Worm (Caenorhabditis elegans): ENCODE results near the gene Y4C6B.1.

The Y4C6B.1 gene

DNA sequence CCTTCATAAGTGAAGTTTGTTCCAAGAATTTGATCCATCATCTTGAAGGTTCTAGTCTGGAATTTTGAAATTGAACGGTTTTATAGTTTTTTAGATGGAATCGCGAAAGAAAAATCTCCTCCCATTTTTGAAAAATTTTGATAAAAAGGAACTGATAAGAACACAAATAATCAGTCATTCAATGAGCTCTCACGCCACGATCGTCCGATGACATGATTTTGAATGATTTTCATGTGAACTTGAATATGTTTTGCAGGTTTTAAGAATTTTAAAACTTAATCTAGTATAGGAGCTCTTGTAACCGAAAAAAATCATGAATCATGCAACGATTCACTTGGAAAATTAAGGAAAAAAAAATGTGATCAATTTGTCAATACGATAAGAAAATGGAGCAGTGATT lies 22.8 kb downstream of the Y4C6B.1 start, which contains the start of gene elo-5 (continued):
- TF ChIP-seq nhr-48 (tag; optimal IDR thresholded peaks at IDR 0.05) (no peak), ceh-32 (tag; optimal IDR thresholded peaks at IDR 0.05; ENCODE audit: poor library complexity) (no peak), pha-4 (GFP tag; IDR thresholded peaks at IDR 0.05) (no peak), pha-4 (tag; optimal IDR thresholded peaks at IDR 0.05) (no peak), hmg-1.1 (GFP tag; IDR thresholded peaks at IDR 0.05) (no peak), zip-11 (GFP tag; IDR thresholded peaks at IDR 0.05) (no peak), tag-97 (GFP tag; IDR thresholded peaks at IDR 0.05) (no peak), dmd-6 (GFP tag; IDR thresholded peaks at IDR 0.05) (peak; percentile 53), F26F4.8 (GFP tag; conservative IDR thresholded peaks at IDR 0.05) (no peak), nhr-28 (tag; optimal IDR thresholded peaks at IDR 0.05) (peak; percentile 45), zfp-2 (tag; optimal IDR thresholded peaks at IDR 0.05) (no peak), php-3 (GFP tag; IDR thresholded peaks at IDR 0.05) (no peak)

DNA sequence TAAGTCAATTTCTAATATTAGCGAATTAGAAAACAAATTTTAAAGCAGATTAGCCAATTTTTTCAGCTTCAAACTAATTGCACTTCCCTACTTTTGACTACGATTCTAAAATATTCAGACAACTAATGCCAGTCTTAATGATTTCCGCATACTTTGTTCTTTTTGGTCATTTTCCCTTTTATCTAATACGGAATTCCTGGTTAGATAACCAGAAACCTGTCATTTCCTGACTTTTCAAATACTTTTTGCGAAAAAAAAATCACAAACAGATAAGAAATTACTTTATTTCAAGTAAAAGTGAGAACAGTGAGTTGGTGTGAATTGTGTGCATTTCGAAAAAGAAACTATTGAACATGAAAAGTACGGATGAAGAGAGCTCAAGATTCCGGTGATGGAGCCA lies 25.9 kb downstream of the Y4C6B.1 start:
- TF ChIP-seq ZK546.5 (tag; optimal IDR thresholded peaks at IDR 0.05) (no peak), lin-38 (GFP tag; IDR thresholded peaks at IDR 0.05) (no peak), daf-19 (GFP tag; conservative IDR thresholded peaks at IDR 0.05) (no peak), zag-1 (tag; optimal IDR thresholded peaks at IDR 0.05) (no peak), nhr-41 (GFP tag; IDR thresholded peaks at IDR 0.05) (no peak), zip-2 (tag; optimal IDR thresholded peaks at IDR 0.05) (no peak), tra-1 (GFP tag; IDR thresholded peaks at IDR 0.05) (peak; percentile 61; the same call in 1 of the 2 replicates), tag-97 (GFP tag; IDR thresholded peaks at IDR 0.05) (no peak), dmd-9 (GFP tag; IDR thresholded peaks at IDR 0.05) (no peak), ztf-11 (tag; optimal IDR thresholded peaks at IDR 0.05) (no peak), nhr-6 (tag; optimal IDR thresholded peaks at IDR 0.05) (no peak), nhr-237 (tag; optimal IDR thresholded peaks at IDR 0.05) (no peak), gei-8 (GFP tag; optimal IDR thresholded peaks at IDR 0.05) (no peak), dve-1 (tag; optimal IDR thresholded peaks at IDR 0.05; ENCODE audit: insufficient read depth) (peak; percentile 70), nhr-42 (GFP tag; IDR thresholded peaks at IDR 0.05) (no peak), nhr-25 (tag; optimal IDR thresholded peaks at IDR 0.05; ENCODE audit: borderline replicate concordance, insufficient read depth) (no peak), lim-7 (GFP tag; IDR thresholded peaks at IDR 0.05) (no peak), lsy-2 (tag; optimal IDR thresholded peaks at IDR 0.05) (no peak), ama-1 (optimal IDR thresholded peaks at IDR 0.05) (no peak), pqm-1 (tag; optimal IDR thresholded peaks at IDR 0.05) (no peak), dmd-8 (GFP tag; IDR thresholded peaks at IDR 0.05) (no peak), daf-12 (tag; optimal IDR thresholded peaks at IDR 0.05) (no peak), ceh-62 (tag; optimal IDR thresholded peaks at IDR 0.05) (no peak), D1046.2 (GFP tag; IDR thresholded peaks at IDR 0.05) (no peak), nhr-28 (tag; optimal IDR thresholded peaks at IDR 0.05) (peak; percentile 53), dpl-1 (GFP tag; optimal IDR thresholded peaks at IDR 0.05) (no peak), ces-1 (GFP tag; optimal IDR thresholded peaks at IDR 0.05) (no peak), spr-3 (GFP tag; optimal IDR thresholded peaks at IDR 0.05) (no peak), mdt-29 (GFP tag; IDR thresholded peaks at IDR 0.05) (no peak), nhr-76 (tag; optimal IDR thresholded peaks at IDR 0.05) (no peak), cey-2 (tag; optimal IDR thresholded peaks at IDR 0.05; ENCODE audit: borderline replicate concordance, insufficient read depth) (no peak), ceh-20 (GFP tag; IDR thresholded peaks at IDR 0.05) (no peak), dmd-6 (GFP tag; IDR thresholded peaks at IDR 0.05) (peak; percentile 77), ceh-44 (GFP tag; IDR thresholded peaks at IDR 0.05) (no peak), ceh-28 (tag; optimal IDR thresholded peaks at IDR 0.05) (no peak), hlh-11 (tag; optimal IDR thresholded peaks at IDR 0.05) (peak; percentile 14), F10B5.3 (tag; optimal IDR thresholded peaks at IDR 0.05) (no peak), daf-16 (GFP tag; optimal IDR thresholded peaks at IDR 0.05) (no peak), daf-16 (tag; optimal IDR thresholded peaks at IDR 0.05) (peak; percentile 65), unc-39 (tag; optimal IDR thresholded peaks at IDR 0.05) (no peak), ctbp-1 (GFP tag; IDR thresholded peaks at IDR 0.05) (no peak), php-3 (GFP tag; IDR thresholded peaks at IDR 0.05) (0 out of 2 replicates have a peak, but pooled peaks have one; percentile 16), lir-3 (tag; optimal IDR thresholded peaks at IDR 0.05) (no peak)
